Fruit fly (Drosophila melanogaster): ENCODE measurements around the gene Ugt35E1.

- TF ChIP-seq CG15710 (tag; optimal IDR thresholded peaks at IDR 0.05) (no peak), Pif1A (GFP tag; optimal IDR thresholded peaks at IDR 0.05) (no peak), CG32121 (GFP tag; IDR thresholded peaks at IDR 0.05) (no peak), CG34367 (tag; optimal IDR thresholded peaks at IDR 0.05) (no peak), rn (GFP tag; IDR thresholded peaks at IDR 0.05) (no peak), CG4496 (GFP tag; IDR thresholded peaks at IDR 0.05) (no peak)
These were observed 31.5 kb upstream of the Ugt35E1 start, which contains the start of gene cu for dm6 chr3R:11197389-11197716.
